Worm (Caenorhabditis elegans) whole organism, mixed stage, embryonic: ENCODE measurements around the gene Y37A1B.7.

Source experiments
- M03D4.4 ChIP-seq: sonication (generic microtip); optimal IDR thresholded peaks from 2 replicates; lab custom pipeline; 2017; ENCODE audit warnings: mild to moderate bottlenecking, missing genetic modification characterization, missing compliant biosample characterization
- bed-3 ChIP-seq: fragments of 200-800 bp; sonication (Bioruptor generic); optimal IDR thresholded peaks from 3 replicates; lab custom pipeline; 2018; ENCODE audit warnings: mild to moderate bottlenecking, missing genetic modification characterization, moderate library complexity, missing compliant biosample characterization
- blmp-1 ChIP-seq: fragments of 150-350 bp; optimal IDR thresholded peaks from 2 replicates; lab custom pipeline; 2014; ENCODE audit warnings: missing biosample characterization, missing genetic modification characterization
- ceh-39 ChIP-seq: fragments of 150-350 bp; optimal IDR thresholded peaks from 2 replicates; lab custom pipeline; 2014; ENCODE audit warnings: missing biosample characterization, missing genetic modification characterization
- ceh-43 ChIP-seq: fragments of 200-800 bp; sonication (Bioruptor generic); optimal IDR thresholded peaks from 2 replicates; lab custom pipeline; 2018; ENCODE audit warnings: mild to moderate bottlenecking, missing genetic modification characterization, moderate library complexity, missing compliant biosample characterization
- ceh-83 ChIP-seq: fragments of 200-800 bp; sonication (Bioruptor generic); optimal IDR thresholded peaks from 2 replicates; lab custom pipeline; 2018; ENCODE audit warnings: mild to moderate bottlenecking, missing genetic modification characterization, missing compliant biosample characterization
- ces-1 ChIP-seq: fragments of 150-350 bp; optimal IDR thresholded peaks from 2 replicates; lab custom pipeline; 2014; ENCODE audit warnings: missing biosample characterization, missing genetic modification reagents, missing genetic modification characterization
- cnd-1 ChIP-seq: fragments of 200-800 bp; sonication (Bioruptor generic); optimal IDR thresholded peaks from 2 replicates; lab custom pipeline; 2018; ENCODE audit warnings: mild to moderate bottlenecking, missing genetic modification characterization, missing compliant biosample characterization
- drap-1 ChIP-seq: fragments of 200-800 bp; sonication (Bioruptor generic); optimal IDR thresholded peaks from 3 replicates; lab custom pipeline; 2018; ENCODE audit warnings: mild to moderate bottlenecking, missing genetic modification characterization, missing compliant biosample characterization
- elt-1 ChIP-seq: sonication (generic microtip); optimal IDR thresholded peaks from 2 replicates; lab custom pipeline; 2017; ENCODE audit warnings: missing genetic modification characterization, mild to moderate bottlenecking, missing compliant biosample characterization, antibody characterized with exemption, moderate library complexity, borderline replicate concordance; ENCODE audit not compliant: insufficient read depth
- elt-3 ChIP-seq: fragments of 150-350 bp; optimal IDR thresholded peaks from 2 replicates; lab custom pipeline; 2014; ENCODE audit warnings: missing biosample characterization, missing genetic modification characterization
- flh-1 ChIP-seq: fragments of 200-800 bp; sonication (Bioruptor generic); optimal IDR thresholded peaks from 2 replicates; lab custom pipeline; 2018; ENCODE audit warnings: mild to moderate bottlenecking, missing genetic modification characterization, moderate library complexity, missing compliant biosample characterization
- ham-2 ChIP-seq: fragments of 200-800 bp; sonication (Bioruptor generic); optimal IDR thresholded peaks from 2 replicates; lab custom pipeline; 2018; ENCODE audit warnings: mild to moderate bottlenecking, missing genetic modification characterization, missing compliant biosample characterization
- hlh-1 ChIP-seq: fragments of 150-350 bp; optimal IDR thresholded peaks from 2 replicates; lab custom pipeline; 2014; ENCODE audit warnings: missing biosample characterization, missing genetic modification reagents, missing genetic modification characterization
- lin-13 ChIP-seq: fragments of 150-350 bp; optimal IDR thresholded peaks from 2 replicates; lab custom pipeline; 2014; ENCODE audit warnings: missing biosample characterization, missing genetic modification characterization
- lin-32 ChIP-seq: fragments of 200-800 bp; sonication (Bioruptor generic); optimal IDR thresholded peaks from 2 replicates; lab custom pipeline; 2018; ENCODE audit warnings: mild to moderate bottlenecking, missing genetic modification characterization, missing compliant biosample characterization
- lsy-2 ChIP-seq: fragments of 150-350 bp; optimal IDR thresholded peaks from 2 replicates; lab custom pipeline; 2014; ENCODE audit warnings: missing biosample characterization, missing genetic modification characterization
- mab-5 ChIP-seq: fragments of 150-350 bp; optimal IDR thresholded peaks from 2 replicates; lab custom pipeline; 2014; ENCODE audit warnings: missing biosample characterization, missing genetic modification characterization
- mep-1 ChIP-seq: fragments of 150-350 bp; optimal IDR thresholded peaks from 2 replicates; lab custom pipeline; 2017; ENCODE audit warnings: missing biosample characterization, missing genetic modification reagents, missing genetic modification characterization, inconsistent platforms
- mls-2 ChIP-seq: sonication (generic microtip); optimal IDR thresholded peaks from 2 replicates; lab custom pipeline; 2016; ENCODE audit warnings: mild to moderate bottlenecking, missing genetic modification characterization, moderate library complexity, missing compliant biosample characterization
- nhr-12 ChIP-seq: fragments of 150-350 bp; optimal IDR thresholded peaks from 2 replicates; lab custom pipeline; 2014; ENCODE audit warnings: missing biosample characterization, missing genetic modification characterization
- nhr-2 ChIP-seq: fragments of 150-350 bp; optimal IDR thresholded peaks from 2 replicates; lab custom pipeline; 2014; ENCODE audit warnings: missing biosample characterization, missing genetic modification characterization
- nhr-237 ChIP-seq: fragments of 150-350 bp; optimal IDR thresholded peaks from 2 replicates; lab custom pipeline; 2014; ENCODE audit warnings: missing biosample characterization, missing genetic modification characterization
- nhr-28 ChIP-seq: fragments of 150-350 bp; optimal IDR thresholded peaks from 2 replicates; lab custom pipeline; 2014; ENCODE audit warnings: missing biosample characterization, missing genetic modification characterization
- nhr-76 ChIP-seq: sonication (generic microtip); optimal IDR thresholded peaks from 2 replicates; lab custom pipeline; 2017; ENCODE audit warnings: missing biosample characterization, missing genetic modification characterization
- pha-4 ChIP-seq: fragments of 150-350 bp; optimal IDR thresholded peaks from 2 replicates; lab custom pipeline; 2018; ENCODE audit warnings: missing biosample characterization, missing genetic modification reagents, missing genetic modification characterization
- sem-2 ChIP-seq: fragments of 200-800 bp; sonication (Bioruptor generic); optimal IDR thresholded peaks from 2 replicates; lab custom pipeline; 2018; ENCODE audit warnings: mild to moderate bottlenecking, missing genetic modification characterization, missing compliant biosample characterization
- snpc-4 ChIP-seq: fragments of 150-350 bp; optimal IDR thresholded peaks from 2 replicates; lab custom pipeline; 2014; ENCODE audit warnings: missing biosample characterization, missing genetic modification characterization
- sptf-1 ChIP-seq: sonication (generic microtip); optimal IDR thresholded peaks from 2 replicates; lab custom pipeline; 2017; ENCODE audit warnings: mild to moderate bottlenecking, missing genetic modification characterization, moderate library complexity, missing compliant biosample characterization
- tbx-8 ChIP-seq: fragments of 200-800 bp; sonication (Bioruptor generic); optimal IDR thresholded peaks from 2 replicates; lab custom pipeline; 2018; ENCODE audit warnings: mild to moderate bottlenecking, missing genetic modification characterization, moderate library complexity, missing compliant biosample characterization
- unc-120 ChIP-seq: sonication (generic microtip); optimal IDR thresholded peaks from 2 replicates; lab custom pipeline; 2017; ENCODE audit warnings: missing genetic modification characterization, missing compliant biosample characterization; ENCODE audit not compliant: poor library complexity, severe bottlenecking
- unc-39 ChIP-seq: fragments of 150-350 bp; optimal IDR thresholded peaks from 2 replicates; lab custom pipeline; 2014; ENCODE audit warnings: missing biosample characterization, missing genetic modification characterization
- unc-62 ChIP-seq: fragments of 150-350 bp; optimal IDR thresholded peaks from 2 replicates; lab custom pipeline; 2014; ENCODE audit warnings: missing biosample characterization, missing genetic modification reagents, missing genetic modification characterization
- zip-8 ChIP-seq: fragments of 150-350 bp; optimal IDR thresholded peaks from 2 replicates; lab custom pipeline; 2014; ENCODE audit warnings: missing biosample characterization, missing genetic modification characterization
- ztf-11 ChIP-seq: fragments of 150-350 bp; optimal IDR thresholded peaks from 2 replicates; lab custom pipeline; 2014; ENCODE audit warnings: missing biosample characterization, missing genetic modification characterization

The Y37A1B.7 gene

ce11 chrIV:14033502-14033751, 10.2 kb downstream of the Y37A1B.7 start:
- no peak for TF ChIP-seq cnd-1 (tag; lab: Kevin White, UChicago)
- TF ChIP-seq ceh-83 (GFP tag; lab: Kevin White, UChicago): no peak
- TF ChIP-seq elt-1 (tag; lab: Kevin White, UChicago): no peak
- no peak for TF ChIP-seq flh-1 (GFP tag; lab: Kevin White, UChicago)
- TF ChIP-seq tbx-8 (GFP tag; lab: Kevin White, UChicago): no peak
- peak; percentile 5 for TF ChIP-seq zip-8 (tag; lab: Kevin White, UChicago)
- TF ChIP-seq ham-2 (GFP tag; lab: Kevin White, UChicago): no peak
- no peak for TF ChIP-seq unc-62 (GFP tag; lab: Kevin White, UChicago)

ce11 chrIV:14032620-14033501, 10.7 kb downstream of the Y37A1B.7 start:
- TF ChIP-seq nhr-2: no peak
- TF ChIP-seq sem-2: no peak
- TF ChIP-seq nhr-76 (tag; lab: Kevin White, UChicago): no peak
- TF ChIP-seq elt-1 (tag; lab: Kevin White, UChicago): peak; percentile 32
- no peak for TF ChIP-seq snpc-4 (tag; lab: Kevin White, UChicago)
- no peak for TF ChIP-seq mab-5 (tag; lab: Kevin White, UChicago)
- peak; percentile 23 for TF ChIP-seq nhr-12 (tag; lab: Kevin White, UChicago)
- peak; percentile 40 for TF ChIP-seq drap-1 (GFP tag; lab: Kevin White, UChicago)
- no peak for TF ChIP-seq tbx-8 (GFP tag; lab: Kevin White, UChicago)
- TF ChIP-seq pha-4: peak; percentile 96
- peak; percentile 81 for TF ChIP-seq ztf-11 (tag; lab: Kevin White, UChicago)
- TF ChIP-seq ceh-39: no peak
- TF ChIP-seq elt-3 (tag; lab: Kevin White, UChicago): no peak
- no peak for TF ChIP-seq unc-39 (tag; lab: Kevin White, UChicago)
- peak; percentile 18 for TF ChIP-seq lsy-2 (tag; lab: Kevin White, UChicago)
- no peak for TF ChIP-seq blmp-1 (tag; lab: Kevin White, UChicago)
- TF ChIP-seq mep-1: peak; percentile 50
- TF ChIP-seq mls-2 (tag; lab: Kevin White, UChicago): peak; percentile 88
- TF ChIP-seq nhr-28: no peak
- peak; percentile 84 for TF ChIP-seq unc-62 (GFP tag; lab: Kevin White, UChicago)
- TF ChIP-seq ceh-83 (GFP tag; lab: Kevin White, UChicago): no peak
- no peak for TF ChIP-seq flh-1 (GFP tag; lab: Kevin White, UChicago)
- peak; percentile 70 for TF ChIP-seq sptf-1 (tag; lab: Kevin White, UChicago)
- peak; percentile 19 for TF ChIP-seq lin-32 (GFP tag; lab: Kevin White, UChicago)
- no peak for TF ChIP-seq zip-8 (tag; lab: Kevin White, UChicago)
- no peak for TF ChIP-seq cnd-1 (tag; lab: Kevin White, UChicago)
- TF ChIP-seq ham-2 (GFP tag; lab: Kevin White, UChicago): peak; percentile 77
- TF ChIP-seq nhr-237 (tag; lab: Kevin White, UChicago): no peak
- peak; percentile 27 for TF ChIP-seq M03D4.4 (tag; lab: Kevin White, UChicago)
- peak; percentile 92 for TF ChIP-seq ces-1
- peak; percentile 49 for TF ChIP-seq lin-13 (tag; lab: Kevin White, UChicago)
- no peak for TF ChIP-seq bed-3 (GFP tag; lab: Kevin White, UChicago)
- TF ChIP-seq ceh-43 (GFP tag; lab: Kevin White, UChicago): peak; percentile 1
- peak; percentile 87 for TF ChIP-seq unc-120
- TF ChIP-seq hlh-1 (tag; lab: Kevin White, UChicago): peak; percentile 65

- TF ChIP-seq drap-1 (GFP tag; lab: Kevin White, UChicago) (no peak), elt-3 (tag; lab: Kevin White, UChicago) (no peak), sptf-1 (tag; lab: Kevin White, UChicago) (no peak), mls-2 (tag; lab: Kevin White, UChicago) (no peak), zip-8 (tag; lab: Kevin White, UChicago) (no peak), nhr-237 (tag; lab: Kevin White, UChicago) (no peak), mab-5 (tag; lab: Kevin White, UChicago) (no peak), nhr-2 (no peak), nhr-76 (tag; lab: Kevin White, UChicago) (no peak), M03D4.4 (tag; lab: Kevin White, UChicago) (no peak), hlh-1 (tag; lab: Kevin White, UChicago) (no peak), nhr-28 (no peak), bed-3 (GFP tag; lab: Kevin White, UChicago) (no peak), unc-120 (no peak), lsy-2 (tag; lab: Kevin White, UChicago) (no peak), unc-62 (GFP tag; lab: Kevin White, UChicago) (no peak), lin-32 (GFP tag; lab: Kevin White, UChicago) (no peak), ceh-39 (no peak)
- TF ChIP-seq, all 35 proteins: peak for 0
Measured at ce11 chrIV:14019883-14020282, 23.7 kb downstream of the Y37A1B.7 start, which contains the start of the genes irld-56 and irld-55. irld-56 (minus strand) TSS chrIV:14019983. irld-55 (plus strand) TSS chrIV:14020198.
